Worm (Caenorhabditis elegans) whole organism, mixed stage, embryonic: ENCODE results near the gene nsph-1.1.

ENCODE experiments used
- M03D4.4 ChIP-seq: sonication (generic microtip); optimal IDR thresholded peaks from 2 replicates; lab custom pipeline; 2017; ENCODE audit warnings: mild to moderate bottlenecking, missing genetic modification characterization, missing compliant biosample characterization
- bed-3 ChIP-seq: fragments of 200-800 bp; sonication (Bioruptor generic); optimal IDR thresholded peaks from 3 replicates; lab custom pipeline; 2018; ENCODE audit warnings: mild to moderate bottlenecking, missing genetic modification characterization, moderate library complexity, missing compliant biosample characterization
- blmp-1 ChIP-seq: fragments of 150-350 bp; optimal IDR thresholded peaks from 2 replicates; lab custom pipeline; 2014; ENCODE audit warnings: missing biosample characterization, missing genetic modification characterization
- ceh-39 ChIP-seq: fragments of 150-350 bp; optimal IDR thresholded peaks from 2 replicates; lab custom pipeline; 2014; ENCODE audit warnings: missing biosample characterization, missing genetic modification characterization
- ceh-83 ChIP-seq: fragments of 200-800 bp; sonication (Bioruptor generic); optimal IDR thresholded peaks from 2 replicates; lab custom pipeline; 2018; ENCODE audit warnings: mild to moderate bottlenecking, missing genetic modification characterization, missing compliant biosample characterization
- ces-1 ChIP-seq: fragments of 150-350 bp; optimal IDR thresholded peaks from 2 replicates; lab custom pipeline; 2014; ENCODE audit warnings: missing biosample characterization, missing genetic modification reagents, missing genetic modification characterization
- cnd-1 ChIP-seq: fragments of 200-800 bp; sonication (Bioruptor generic); optimal IDR thresholded peaks from 2 replicates; lab custom pipeline; 2018; ENCODE audit warnings: mild to moderate bottlenecking, missing genetic modification characterization, missing compliant biosample characterization
- drap-1 ChIP-seq: fragments of 200-800 bp; sonication (Bioruptor generic); optimal IDR thresholded peaks from 3 replicates; lab custom pipeline; 2018; ENCODE audit warnings: mild to moderate bottlenecking, missing genetic modification characterization, missing compliant biosample characterization
- elt-3 ChIP-seq: fragments of 150-350 bp; optimal IDR thresholded peaks from 2 replicates; lab custom pipeline; 2014; ENCODE audit warnings: missing biosample characterization, missing genetic modification characterization
- flh-1 ChIP-seq: fragments of 200-800 bp; sonication (Bioruptor generic); optimal IDR thresholded peaks from 2 replicates; lab custom pipeline; 2018; ENCODE audit warnings: mild to moderate bottlenecking, missing genetic modification characterization, moderate library complexity, missing compliant biosample characterization
- ham-2 ChIP-seq: fragments of 200-800 bp; sonication (Bioruptor generic); optimal IDR thresholded peaks from 2 replicates; lab custom pipeline; 2018; ENCODE audit warnings: mild to moderate bottlenecking, missing genetic modification characterization, missing compliant biosample characterization
- hlh-1 ChIP-seq: fragments of 150-350 bp; optimal IDR thresholded peaks from 2 replicates; lab custom pipeline; 2014; ENCODE audit warnings: missing biosample characterization, missing genetic modification reagents, missing genetic modification characterization
- lin-13 ChIP-seq: fragments of 150-350 bp; optimal IDR thresholded peaks from 2 replicates; lab custom pipeline; 2014; ENCODE audit warnings: missing biosample characterization, missing genetic modification characterization
- lsy-2 ChIP-seq: fragments of 150-350 bp; optimal IDR thresholded peaks from 2 replicates; lab custom pipeline; 2014; ENCODE audit warnings: missing biosample characterization, missing genetic modification characterization
- mab-5 ChIP-seq: fragments of 150-350 bp; optimal IDR thresholded peaks from 2 replicates; lab custom pipeline; 2014; ENCODE audit warnings: missing biosample characterization, missing genetic modification characterization
- mep-1 ChIP-seq: fragments of 150-350 bp; optimal IDR thresholded peaks from 2 replicates; lab custom pipeline; 2017; ENCODE audit warnings: missing biosample characterization, missing genetic modification reagents, missing genetic modification characterization, inconsistent platforms
- mls-2 ChIP-seq: sonication (generic microtip); optimal IDR thresholded peaks from 2 replicates; lab custom pipeline; 2016; ENCODE audit warnings: mild to moderate bottlenecking, missing genetic modification characterization, moderate library complexity, missing compliant biosample characterization
- nhr-12 ChIP-seq: fragments of 150-350 bp; optimal IDR thresholded peaks from 2 replicates; lab custom pipeline; 2014; ENCODE audit warnings: missing biosample characterization, missing genetic modification characterization
- nhr-2 ChIP-seq: fragments of 150-350 bp; optimal IDR thresholded peaks from 2 replicates; lab custom pipeline; 2014; ENCODE audit warnings: missing biosample characterization, missing genetic modification characterization
- nhr-237 ChIP-seq: fragments of 150-350 bp; optimal IDR thresholded peaks from 2 replicates; lab custom pipeline; 2014; ENCODE audit warnings: missing biosample characterization, missing genetic modification characterization
- nhr-28 ChIP-seq: fragments of 150-350 bp; optimal IDR thresholded peaks from 2 replicates; lab custom pipeline; 2014; ENCODE audit warnings: missing biosample characterization, missing genetic modification characterization
- nhr-76 ChIP-seq: sonication (generic microtip); optimal IDR thresholded peaks from 2 replicates; lab custom pipeline; 2017; ENCODE audit warnings: missing biosample characterization, missing genetic modification characterization
- snpc-4 ChIP-seq: fragments of 150-350 bp; optimal IDR thresholded peaks from 2 replicates; lab custom pipeline; 2014; ENCODE audit warnings: missing biosample characterization, missing genetic modification characterization
- unc-120 ChIP-seq: sonication (generic microtip); optimal IDR thresholded peaks from 2 replicates; lab custom pipeline; 2017; ENCODE audit warnings: missing genetic modification characterization, missing compliant biosample characterization; ENCODE audit not compliant: poor library complexity, severe bottlenecking
- unc-39 ChIP-seq: fragments of 150-350 bp; optimal IDR thresholded peaks from 2 replicates; lab custom pipeline; 2014; ENCODE audit warnings: missing biosample characterization, missing genetic modification characterization
- unc-62 ChIP-seq: fragments of 150-350 bp; optimal IDR thresholded peaks from 2 replicates; lab custom pipeline; 2014; ENCODE audit warnings: missing biosample characterization, missing genetic modification reagents, missing genetic modification characterization
- zip-8 ChIP-seq: fragments of 150-350 bp; optimal IDR thresholded peaks from 2 replicates; lab custom pipeline; 2014; ENCODE audit warnings: missing biosample characterization, missing genetic modification characterization
- ztf-11 ChIP-seq: fragments of 150-350 bp; optimal IDR thresholded peaks from 2 replicates; lab custom pipeline; 2014; ENCODE audit warnings: missing biosample characterization, missing genetic modification characterization

The nsph-1.1 gene

ce11 chrII:8751686-8752085 lies 14.9 kb upstream of the nsph-1.1 start, which contains the start of gene atf-2:
Gene atf-2, plus strand, starts transcription at chrII:8751986.
- TF ChIP-seq nhr-28 (tag; lab: Kevin White, UChicago) (no peak), ceh-39 (tag; lab: Kevin White, UChicago) (no peak), ztf-11 (no peak), mab-5 (no peak)

DNA sequence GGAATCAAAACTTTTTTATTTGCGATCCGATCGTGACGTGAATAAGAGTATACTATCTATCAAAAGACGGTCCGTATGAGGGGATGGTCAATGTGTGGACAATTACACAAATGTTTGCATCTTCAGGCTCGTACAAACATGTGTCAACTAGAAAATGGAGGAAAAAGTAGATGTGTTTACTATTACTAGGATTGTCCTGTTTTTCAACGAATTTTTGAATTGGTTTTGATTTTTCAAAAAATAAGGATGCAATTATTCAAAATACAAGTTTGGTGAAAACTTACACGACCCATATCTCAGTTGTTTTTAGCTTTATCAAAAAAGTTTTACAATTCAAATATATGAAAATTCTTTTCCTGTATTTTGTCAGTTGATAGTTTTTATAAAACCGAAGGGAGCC lies 11.3 kb upstream of the nsph-1.1 start, which contains the start of gene K08F8.7:
TSS of gene K08F8.7 (minus strand) at position 101 of the 400 bp plus-strand sequence.
- no peak for TF ChIP-seq ceh-83 (GFP tag; lab: Kevin White, UChicago)
- no peak for TF ChIP-seq ces-1 (GFP tag; lab: Kevin White, UChicago)
- TF ChIP-seq nhr-2 (tag; lab: Kevin White, UChicago), result no peak
- TF ChIP-seq mab-5, result no peak
- no peak for TF ChIP-seq unc-62 (GFP tag; lab: Kevin White, UChicago)
- no peak for TF ChIP-seq elt-3 (tag; lab: Kevin White, UChicago)
- no peak for TF ChIP-seq M03D4.4 (tag; lab: Kevin White, UChicago)
- TF ChIP-seq snpc-4 (tag; lab: Kevin White, UChicago), result no peak
- TF ChIP-seq nhr-76 (tag; lab: Kevin White, UChicago), result no peak

ce11 chrII:8759493-8759892 lies 7.1 kb upstream of the nsph-1.1 start, which contains the start of gene fut-1:
Gene fut-1, minus strand, starts transcription at chrII:8759593.
- no peak for TF ChIP-seq drap-1 (GFP tag; lab: Kevin White, UChicago)
- TF ChIP-seq nhr-28 (tag; lab: Kevin White, UChicago), result no peak
- TF ChIP-seq zip-8 (tag; lab: Kevin White, UChicago), result no peak
- TF ChIP-seq ceh-39 (tag; lab: Kevin White, UChicago), result no peak
- no peak for TF ChIP-seq hlh-1 (tag; lab: Kevin White, UChicago)
- no peak for TF ChIP-seq lsy-2 (tag; lab: Kevin White, UChicago)
- no peak for TF ChIP-seq unc-120 (tag; lab: Kevin White, UChicago)
- no peak for TF ChIP-seq nhr-237 (tag; lab: Kevin White, UChicago)
- no peak for TF ChIP-seq mls-2 (tag; lab: Kevin White, UChicago)
- no peak for TF ChIP-seq elt-3 (tag; lab: Kevin White, UChicago)
- no peak for TF ChIP-seq mab-5
- TF ChIP-seq bed-3 (GFP tag; lab: Kevin White, UChicago), result no peak
- TF ChIP-seq unc-62 (GFP tag; lab: Kevin White, UChicago), result no peak
- TF ChIP-seq lin-13, result no peak
- TF ChIP-seq nhr-12 (tag; lab: Kevin White, UChicago), result no peak
- TF ChIP-seq blmp-1, result no peak
- TF ChIP-seq M03D4.4 (tag; lab: Kevin White, UChicago), result no peak

- TF ChIP-seq unc-120 (tag; lab: Kevin White, UChicago) (no peak), nhr-2 (tag; lab: Kevin White, UChicago) (no peak), ces-1 (GFP tag; lab: Kevin White, UChicago) (no peak), flh-1 (GFP tag; lab: Kevin White, UChicago) (no peak), cnd-1 (tag; lab: Kevin White, UChicago) (no peak)
Observed at ce11 chrII:8761739-8762138, 4.8 kb upstream of the nsph-1.1 start.

DNA sequence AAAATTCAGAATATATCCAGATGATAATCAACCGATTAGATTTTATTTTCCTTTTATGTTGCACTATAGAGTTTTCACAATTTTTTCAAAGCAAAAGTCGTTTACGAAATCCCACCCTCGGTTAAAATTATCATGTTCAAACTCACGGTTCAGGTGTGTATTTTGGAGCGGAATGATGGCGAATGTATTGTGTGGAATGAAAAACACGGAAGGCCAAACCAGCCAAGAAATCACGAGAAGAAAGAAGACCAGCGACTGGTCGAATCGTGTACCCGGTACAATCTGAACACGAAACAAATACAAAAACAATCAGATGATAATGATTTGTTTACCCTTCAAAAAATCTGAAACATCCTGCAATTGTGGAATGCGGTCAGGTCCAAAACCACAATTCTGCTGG lies 3.2 kb upstream of the nsph-1.1 start:
- no peak for TF ChIP-seq ceh-39 (tag; lab: Kevin White, UChicago)
- no peak for TF ChIP-seq unc-62 (GFP tag; lab: Kevin White, UChicago)
- TF ChIP-seq cnd-1 (tag; lab: Kevin White, UChicago), result no peak
- TF ChIP-seq nhr-76 (tag; lab: Kevin White, UChicago), result no peak
- no peak for TF ChIP-seq M03D4.4 (tag; lab: Kevin White, UChicago)
- no peak for TF ChIP-seq snpc-4 (tag; lab: Kevin White, UChicago)
- TF ChIP-seq lsy-2 (tag; lab: Kevin White, UChicago), result no peak
- TF ChIP-seq mab-5, result no peak

DNA sequence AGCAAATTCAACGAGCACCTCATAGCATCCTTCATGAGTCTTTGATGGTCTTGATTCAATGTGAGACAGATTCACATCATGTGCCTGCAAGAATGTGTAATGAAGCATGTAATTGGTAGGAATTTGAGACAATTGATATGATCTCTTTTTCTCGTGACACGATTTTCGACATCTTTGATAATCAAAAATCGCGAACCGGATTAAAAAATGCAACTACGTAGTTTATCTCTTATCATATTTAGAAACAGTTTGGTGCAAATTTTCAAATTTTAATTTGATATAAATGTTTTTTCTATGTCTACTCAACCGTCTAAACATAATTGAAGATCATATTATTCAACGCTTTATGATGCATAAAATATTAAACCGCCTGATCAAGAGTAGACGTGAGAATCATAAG lies 2.2 kb upstream of the nsph-1.1 start:
- no peak for TF ChIP-seq ham-2 (GFP tag; lab: Kevin White, UChicago)
- TF ChIP-seq blmp-1, result no peak
- no peak for TF ChIP-seq ces-1 (GFP tag; lab: Kevin White, UChicago)
- TF ChIP-seq nhr-2 (tag; lab: Kevin White, UChicago), result no peak
- TF ChIP-seq M03D4.4 (tag; lab: Kevin White, UChicago), result no peak
- TF ChIP-seq, all 35 proteins: peak for 0

DNA sequence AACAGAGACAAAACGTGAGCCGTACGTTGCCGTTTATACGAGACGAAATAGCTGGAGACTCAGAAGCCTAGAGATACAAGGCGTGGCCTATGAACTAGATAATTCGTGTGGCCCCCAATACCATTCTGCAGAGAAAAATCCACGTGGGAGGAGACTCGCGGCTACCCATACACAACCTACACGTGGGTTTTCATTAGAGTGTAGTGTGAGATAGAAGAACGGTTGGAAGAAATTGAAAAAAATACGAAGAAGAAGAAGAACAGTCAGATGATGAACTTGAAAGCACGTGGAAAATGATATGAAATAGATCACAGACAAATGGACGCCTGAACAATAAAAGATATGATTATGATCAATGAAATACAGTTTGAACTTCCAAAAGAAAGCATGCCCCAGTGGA lies 1.4 kb upstream of the nsph-1.1 start:
- TF ChIP-seq ces-1 (GFP tag; lab: Kevin White, UChicago), result no peak
- TF ChIP-seq ham-2 (GFP tag; lab: Kevin White, UChicago), result no peak
- no peak for TF ChIP-seq unc-39 (tag; lab: Kevin White, UChicago)
- no peak for TF ChIP-seq mep-1 (tag; lab: Kevin White, UChicago)
- TF ChIP-seq nhr-28 (tag; lab: Kevin White, UChicago), result no peak
